Worm (Caenorhabditis elegans) whole organism, early embryonic: ENCODE data around the gene srh-18.

Experiments
- B0310.2 ChIP-seq: sonication (generic microtip); optimal IDR thresholded peaks from 2 replicates; lab custom pipeline; 2016; ENCODE audit warnings: mild to moderate bottlenecking, missing genetic modification characterization, missing compliant biosample characterization
- F13C5.2 ChIP-seq: sonication (generic microtip); optimal IDR thresholded peaks from 2 replicates; lab custom pipeline; 2017; ENCODE audit warnings: mild to moderate bottlenecking, missing genetic modification characterization, inconsistent platforms, missing compliant biosample characterization
- aly-1 ChIP-seq: sonication (generic microtip); optimal IDR thresholded peaks from 2 replicates; lab custom pipeline; 2016; ENCODE audit warnings: missing genetic modification characterization, missing compliant biosample characterization
- ama-1 ChIP-seq: fragments of 150-350 bp; optimal IDR thresholded peaks from 2 replicates; lab custom pipeline; 2014
- ceh-13 ChIP-seq: fragments of 200-800 bp; sonication (Bioruptor generic); optimal IDR thresholded peaks from 2 replicates; lab custom pipeline; 2018; ENCODE audit warnings: mild to moderate bottlenecking, missing genetic modification characterization, missing compliant biosample characterization
- ceh-36 ChIP-seq: sonication (generic microtip); optimal IDR thresholded peaks from 2 replicates; lab custom pipeline; 2016; ENCODE audit warnings: missing genetic modification characterization, inconsistent platforms, missing compliant biosample characterization
- ets-7 ChIP-seq: sonication (generic microtip); optimal IDR thresholded peaks from 2 replicates; lab custom pipeline; 2016; ENCODE audit warnings: missing genotype, missing genetic modification characterization, missing compliant biosample characterization
- flt-1 ChIP-seq: fragments of 200-800 bp; sonication (Bioruptor generic); IDR thresholded peaks from 2 replicates; pipeline ENCODE4 v1.3.6; 2022; ENCODE audit warnings: missing genetic modification characterization, missing compliant biosample characterization
- hmbx-1 ChIP-seq: sonication (generic microtip); optimal IDR thresholded peaks from 2 replicates; lab custom pipeline; 2016; ENCODE audit warnings: mild to moderate bottlenecking, missing genetic modification characterization, missing compliant biosample characterization
- hmg-4 ChIP-seq: fragments of 200-800 bp; sonication (Bioruptor generic); optimal IDR thresholded peaks from 2 replicates; lab custom pipeline; 2018; ENCODE audit warnings: mild to moderate bottlenecking, missing genetic modification characterization, missing compliant biosample characterization
- hnd-1 ChIP-seq: sonication (generic microtip); optimal IDR thresholded peaks from 2 replicates; lab custom pipeline; 2016; ENCODE audit warnings: missing genetic modification characterization, missing compliant biosample characterization
- pes-1 ChIP-seq: fragments of 200-800 bp; sonication (Bioruptor generic); IDR thresholded peaks from 2 replicates; pipeline ENCODE4 v1.3.6; 2022; ENCODE audit warnings: missing genetic modification reagents, missing genetic modification characterization, missing compliant biosample characterization
- scrt-1 ChIP-seq: fragments of 200-800 bp; sonication (Bioruptor generic); IDR thresholded peaks from 2 replicates; pipeline ENCODE4 v1.3.6; 2022; ENCODE audit warnings: missing genetic modification characterization, missing compliant biosample characterization
- sea-1 ChIP-seq: fragments of 200-800 bp; sonication (Bioruptor generic); conservative IDR thresholded peaks from 2 replicates; pipeline ENCODE4 v1.3.6; 2022; ENCODE audit warnings: missing genetic modification characterization, missing compliant biosample characterization
- tbx-11 ChIP-seq: fragments of 200-800 bp; sonication (Bioruptor generic); IDR thresholded peaks from 2 replicates; pipeline ENCODE4 v1.3.6; 2022; ENCODE audit warnings: missing genetic modification characterization, missing compliant biosample characterization
- tbx-37 ChIP-seq: fragments of 200-800 bp; sonication (Bioruptor generic); conservative IDR thresholded peaks from 2 replicates; pipeline ENCODE4 v1.3.6; 2022; ENCODE audit warnings: missing genetic modification reagents, missing genetic modification characterization, missing compliant biosample characterization
- tra-4 ChIP-seq: sonication (generic microtip); optimal IDR thresholded peaks from 2 replicates; lab custom pipeline; 2017; ENCODE audit warnings: missing genetic modification characterization, missing compliant biosample characterization

The srh-18 gene

ce11 chrV:13313045-13313623 is 5.1 kb upstream of the srh-18 start, which contains the start of gene C50B6.3:
Gene C50B6.3, plus strand, starts transcription at chrV:13313573.
- TF ChIP-seq tbx-37 (GFP tag; lab: Robert Waterston, UW) (peak; percentile 71), B0310.2 (tag; lab: Kevin White, UChicago) (no peak)

DNA sequence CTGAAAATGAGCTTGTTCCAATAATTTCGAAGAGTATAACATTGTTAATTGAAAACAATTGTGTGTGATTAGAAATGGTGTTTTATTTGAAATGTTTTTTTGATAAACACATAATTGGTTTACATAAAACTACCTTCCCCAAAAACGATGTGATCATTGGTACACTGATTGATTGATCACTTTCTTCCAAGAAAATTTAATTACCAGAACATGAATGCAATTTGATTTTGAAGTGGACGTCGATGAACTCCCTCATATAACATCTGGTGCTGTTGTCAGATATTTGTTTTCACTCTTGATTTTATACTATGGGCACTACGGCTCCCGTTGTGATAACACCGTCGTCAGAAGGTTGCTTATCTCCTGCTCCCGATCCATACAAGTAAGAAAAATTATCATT is 2.4 kb downstream of the srh-18 start, which contains the start of gene srh-15:
srh-15 (plus strand) TSS at position 301 of the 400 bp plus-strand sequence.
- no peak for TF ChIP-seq hmbx-1
- TF ChIP-seq pes-1 (GFP tag; lab: Robert Waterston, UW): no peak
- TF ChIP-seq hmg-4 (GFP tag; lab: Kevin White, UChicago): no peak

DNA sequence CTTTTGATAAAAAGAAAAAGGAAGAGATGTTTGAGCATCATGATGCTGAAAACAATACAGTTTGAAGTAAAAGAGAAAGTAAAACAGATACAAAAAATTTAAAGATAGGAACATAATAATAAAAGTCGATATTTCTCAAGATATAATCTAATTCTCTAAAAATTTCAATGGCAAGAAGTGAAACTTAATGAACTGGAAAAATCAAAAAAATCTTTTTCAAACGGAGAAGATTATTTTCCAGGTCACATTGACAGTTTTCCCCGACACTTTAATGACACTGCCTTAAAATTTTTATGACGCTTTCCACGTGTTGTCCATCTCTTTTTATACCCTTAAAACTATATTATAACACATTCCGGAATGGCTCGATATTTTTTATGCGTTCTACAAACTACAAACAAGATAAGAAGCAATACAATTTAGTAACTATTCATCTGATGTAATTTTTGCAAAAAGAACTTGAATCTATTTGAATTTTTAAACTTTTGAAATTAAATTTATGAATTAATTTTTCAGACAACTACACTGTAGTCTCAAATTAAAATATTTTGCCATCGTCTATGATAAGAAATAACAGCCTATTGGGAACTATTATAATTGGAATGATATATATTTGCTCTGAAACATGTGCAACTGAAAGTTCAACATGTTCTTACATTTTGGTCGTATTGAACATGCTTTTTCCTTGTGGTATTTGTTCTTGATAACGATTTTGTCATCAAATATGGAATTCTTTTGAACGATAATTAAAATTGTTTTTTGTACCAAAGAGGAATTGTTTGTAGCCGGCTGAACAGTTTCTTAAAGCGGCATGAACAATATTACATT is 6.9 kb downstream of the srh-18 start, which contains the start of gene C50B6.7:
C50B6.7 (minus strand) TSS at position 51 of the 828 bp plus-strand sequence.
- TF ChIP-seq pes-1 (GFP tag; lab: Robert Waterston, UW) (no peak), ceh-36 (no peak), hmbx-1 (no peak), scrt-1 (GFP tag; lab: Robert Waterston, UW) (no peak), B0310.2 (tag; lab: Kevin White, UChicago) (no peak), sea-1 (GFP tag; lab: Robert Waterston, UW) (no peak)

DNA sequence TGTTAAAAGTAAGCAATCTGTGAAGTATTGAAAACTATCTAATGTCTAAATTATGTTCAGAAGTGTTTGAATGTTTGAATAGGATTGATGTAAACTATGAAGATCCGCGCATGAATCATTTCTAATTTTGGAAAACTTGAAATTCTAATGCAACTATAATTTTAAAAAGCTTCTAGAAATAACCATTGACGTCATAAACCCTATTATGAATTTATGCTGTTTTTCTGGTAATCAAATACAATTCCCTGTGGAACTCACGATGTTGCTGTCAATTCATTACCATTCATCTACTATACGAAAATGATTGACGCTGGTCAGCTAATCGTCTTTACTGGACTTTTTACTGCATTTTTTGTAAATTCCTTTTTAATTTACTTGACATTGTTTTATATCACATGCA is 9.2 kb downstream of the srh-18 start, which contains the start of gene str-37:
str-37 (plus strand) TSS at position 301 of the 400 bp plus-strand sequence.
- TF ChIP-seq flt-1 (GFP tag; lab: Robert Waterston, UW) (no peak), scrt-1 (GFP tag; lab: Robert Waterston, UW) (no peak), pes-1 (GFP tag; lab: Robert Waterston, UW) (no peak)

- TF ChIP-seq B0310.2 (tag; lab: Kevin White, UChicago): no peak
- TF ChIP-seq tbx-37 (GFP tag; lab: Robert Waterston, UW): no peak
- TF ChIP-seq hmbx-1: no peak
- no peak for TF ChIP-seq pes-1 (GFP tag; lab: Robert Waterston, UW)
- no peak for TF ChIP-seq ceh-36
- TF ChIP-seq scrt-1 (GFP tag; lab: Robert Waterston, UW): no peak
- TF ChIP-seq ets-7 (tag; lab: Kevin White, UChicago): no peak
- no peak for TF ChIP-seq ama-1 (lab: Kevin White, UChicago)
- no peak for TF ChIP-seq ceh-13 (GFP tag; lab: Kevin White, UChicago)
- TF ChIP-seq flt-1 (GFP tag; lab: Robert Waterston, UW): no peak
- TF ChIP-seq tra-4 (tag; lab: Kevin White, UChicago): no peak
- no peak for TF ChIP-seq hnd-1 (tag; lab: Kevin White, UChicago)
- no peak for TF ChIP-seq hmg-4 (GFP tag; lab: Kevin White, UChicago)
- TF ChIP-seq aly-1: no peak
- no peak for TF ChIP-seq sea-1 (GFP tag; lab: Robert Waterston, UW)
- no peak for TF ChIP-seq tbx-11 (GFP tag; lab: Robert Waterston, UW)
These were observed 12.7 kb downstream of the srh-18 start, which contains the start of gene nhr-129 for ce11 chrV:13330919-13331318. Gene nhr-129, minus strand, starts transcription at chrV:13331019.

DNA sequence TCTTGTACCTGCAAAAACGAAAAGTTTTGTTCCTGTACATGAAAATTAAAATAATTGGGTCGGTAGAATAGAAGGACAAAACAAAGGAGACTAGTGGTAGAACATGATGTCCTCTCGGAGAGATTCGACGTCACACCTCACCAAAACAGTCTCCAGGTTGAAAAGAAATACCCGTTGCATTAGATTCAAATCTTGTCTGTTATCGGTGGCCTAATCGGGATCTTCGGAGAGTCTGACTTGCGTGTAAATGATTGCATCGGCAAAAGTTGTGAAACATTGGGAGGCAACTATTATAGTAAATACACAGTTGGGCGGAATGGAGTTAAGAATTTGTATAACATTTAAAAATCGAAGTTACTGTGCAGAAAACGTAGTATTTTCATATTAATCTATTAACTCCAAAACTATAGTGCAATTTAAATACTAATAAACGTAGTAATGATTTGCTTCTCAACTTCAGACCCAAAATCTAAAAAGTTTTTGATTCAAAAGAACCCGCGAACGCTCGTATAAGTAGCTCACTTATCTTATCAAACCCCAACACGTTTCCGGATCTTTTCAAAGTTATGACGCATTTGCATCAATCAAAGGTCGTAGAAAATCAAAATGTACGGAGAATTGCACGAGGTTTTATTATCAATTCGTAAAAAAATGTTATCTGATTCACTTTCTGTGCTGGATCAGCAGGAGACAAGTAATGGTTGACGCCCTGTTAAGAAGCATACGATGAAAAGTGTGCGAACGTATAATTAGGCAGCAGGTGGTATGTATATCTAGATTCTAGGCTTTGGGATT is 15.3 kb downstream of the srh-18 start, which contains the start of gene nhr-168:
nhr-168 (minus strand) TSS at position 486 of the 795 bp plus-strand sequence.
- TF ChIP-seq hnd-1 (tag; lab: Kevin White, UChicago) (no peak), B0310.2 (tag; lab: Kevin White, UChicago) (no peak), F13C5.2 (tag; lab: Kevin White, UChicago) (no peak), pes-1 (GFP tag; lab: Robert Waterston, UW) (no peak), aly-1 (no peak), sea-1 (GFP tag; lab: Robert Waterston, UW) (no peak), flt-1 (GFP tag; lab: Robert Waterston, UW) (no peak)

- no peak for TF ChIP-seq aly-1
- no peak for TF ChIP-seq ets-7 (tag; lab: Kevin White, UChicago)
- no peak for TF ChIP-seq flt-1 (GFP tag; lab: Robert Waterston, UW)
- no peak for TF ChIP-seq ceh-36
- TF ChIP-seq B0310.2 (tag; lab: Kevin White, UChicago): no peak
- no peak for TF ChIP-seq pes-1 (GFP tag; lab: Robert Waterston, UW)
- TF ChIP-seq sea-1 (GFP tag; lab: Robert Waterston, UW): no peak
- no peak for TF ChIP-seq scrt-1 (GFP tag; lab: Robert Waterston, UW)
- no peak for TF ChIP-seq tbx-11 (GFP tag; lab: Robert Waterston, UW)
- no peak for TF ChIP-seq hmbx-1
- no peak for TF ChIP-seq ama-1 (lab: Kevin White, UChicago)
- TF ChIP-seq hmg-4 (GFP tag; lab: Kevin White, UChicago): no peak
- no peak for TF ChIP-seq tra-4 (tag; lab: Kevin White, UChicago)
- TF ChIP-seq F13C5.2 (tag; lab: Kevin White, UChicago): no peak
- no peak for TF ChIP-seq ceh-13 (GFP tag; lab: Kevin White, UChicago)
These were observed 16.2 kb downstream of the srh-18 start for ce11 chrV:13334447-13334846.
